Worm (Caenorhabditis elegans) whole organism, mixed stage, embryonic: Measurements from ENCODE around the gene cdk-1.

Experiments used
- blmp-1 ChIP-seq: fragments of 150-350 bp; optimal IDR thresholded peaks from 2 replicates; lab custom pipeline; 2014; ENCODE audit warnings: missing biosample characterization, missing genetic modification characterization
- drap-1 ChIP-seq: fragments of 200-800 bp; sonication (Bioruptor generic); optimal IDR thresholded peaks from 3 replicates; lab custom pipeline; 2018; ENCODE audit warnings: mild to moderate bottlenecking, missing genetic modification characterization, missing compliant biosample characterization
- elt-1 ChIP-seq: sonication (generic microtip); optimal IDR thresholded peaks from 2 replicates; lab custom pipeline; 2017; ENCODE audit warnings: missing genetic modification characterization, mild to moderate bottlenecking, missing compliant biosample characterization, antibody characterized with exemption, moderate library complexity, borderline replicate concordance; ENCODE audit not compliant: insufficient read depth
- lin-13 ChIP-seq: fragments of 150-350 bp; optimal IDR thresholded peaks from 2 replicates; lab custom pipeline; 2014; ENCODE audit warnings: missing biosample characterization, missing genetic modification characterization
- nhr-237 ChIP-seq: fragments of 150-350 bp; optimal IDR thresholded peaks from 2 replicates; lab custom pipeline; 2014; ENCODE audit warnings: missing biosample characterization, missing genetic modification characterization
- pha-4 ChIP-seq: fragments of 150-350 bp; optimal IDR thresholded peaks from 2 replicates; lab custom pipeline; 2018; ENCODE audit warnings: missing biosample characterization, missing genetic modification reagents, missing genetic modification characterization
- snpc-4 ChIP-seq: fragments of 150-350 bp; optimal IDR thresholded peaks from 2 replicates; lab custom pipeline; 2014; ENCODE audit warnings: missing biosample characterization, missing genetic modification characterization
- tbx-8 ChIP-seq: fragments of 200-800 bp; sonication (Bioruptor generic); optimal IDR thresholded peaks from 2 replicates; lab custom pipeline; 2018; ENCODE audit warnings: mild to moderate bottlenecking, missing genetic modification characterization, moderate library complexity, missing compliant biosample characterization
- unc-62 ChIP-seq: fragments of 150-350 bp; optimal IDR thresholded peaks from 2 replicates; lab custom pipeline; 2014; ENCODE audit warnings: missing biosample characterization, missing genetic modification reagents, missing genetic modification characterization

DNA sequence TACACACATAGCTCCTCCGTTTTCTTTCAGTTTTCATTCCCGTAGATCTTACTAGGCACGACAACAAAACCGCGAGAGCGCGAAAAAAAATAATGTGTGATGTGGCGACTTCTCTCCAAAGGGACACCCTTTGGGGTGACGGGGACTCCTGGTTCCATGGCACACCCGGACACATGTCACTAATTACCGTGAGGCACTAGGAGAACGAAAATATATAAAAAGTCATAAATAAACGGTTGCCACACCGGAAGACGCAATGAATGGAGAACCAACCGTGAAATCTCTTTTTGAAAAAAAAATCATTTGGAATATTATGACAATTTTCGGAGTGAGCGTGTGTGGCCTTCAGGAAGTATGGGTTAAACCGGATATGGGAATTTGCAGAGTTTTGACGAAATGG is 16.9 kb upstream of the cdk-1 start:
- TF ChIP-seq blmp-1 (no peak), lin-13 (no peak), drap-1 (GFP tag; lab: Kevin White, UChicago) (no peak), snpc-4 (tag; lab: Kevin White, UChicago) (no peak), unc-62 (GFP tag; lab: Kevin White, UChicago) (no peak), tbx-8 (GFP tag; lab: Kevin White, UChicago) (no peak), elt-1 (tag; lab: Kevin White, UChicago) (no peak), pha-4 (tag; lab: Kevin White, UChicago) (no peak), nhr-237 (tag; lab: Kevin White, UChicago) (no peak)
